Fruit fly (Drosophila melanogaster): ENCODE measurements around the gene CG12091.

CG12091 gene

dm6 chr3L:1558178-1558788, 21.6 kb upstream of the CG12091 start, which contains the start of the genes Pex10 and CG12099 (continued):
- peak; percentile 75 for TF ChIP-seq onecut (GFP tag; IDR thresholded peaks at IDR 0.05)
- peak; percentile 99 for TF ChIP-seq YL-1 (GFP tag; optimal IDR thresholded peaks at IDR 0.05)
- peak; percentile 66 for TF ChIP-seq CG3995 (GFP tag; optimal IDR thresholded peaks at IDR 0.05)
- peak; percentile 72 for TF ChIP-seq trh (GFP tag; optimal IDR thresholded peaks at IDR 0.05)
- TF ChIP-seq E2f2 (GFP tag; IDR thresholded peaks at IDR 0.05) = peak; percentile 71
- 0 out of 2 replicates have a peak, but pooled peaks have one; percentile 48 for TF ChIP-seq dati (GFP tag; IDR thresholded peaks at IDR 0.05)
- peak; percentile 83 for TF ChIP-seq CG18619 (GFP tag; optimal IDR thresholded peaks at IDR 0.05)
- peak; percentile 78; the same call in 2 of the 3 replicates for TF ChIP-seq CG11093 (GFP tag; IDR thresholded peaks at IDR 0.05)
- peak; percentile 91 for TF ChIP-seq B-H2 (GFP tag; optimal IDR thresholded peaks at IDR 0.05)
- peak; percentile 89 for TF ChIP-seq HLH4C (GFP tag; IDR thresholded peaks at IDR 0.05; ENCODE audit: partially characterized antibody)
- peak; percentile 64 for TF ChIP-seq CG31388 (GFP tag; optimal IDR thresholded peaks at IDR 0.05)
- no peak for TF ChIP-seq sqz (GFP tag; optimal IDR thresholded peaks at IDR 0.05)
- peak; percentile 87 for TF ChIP-seq CG7556 (GFP tag; optimal IDR thresholded peaks at IDR 0.05)
- TF ChIP-seq jing (GFP tag; optimal IDR thresholded peaks at IDR 0.05) = no peak
- TF ChIP-seq CG9727 (GFP tag; optimal IDR thresholded peaks at IDR 0.05) = peak; percentile 91
- peak; percentile 88 for TF ChIP-seq CG12155 (GFP tag; optimal IDR thresholded peaks at IDR 0.05)
- TF ChIP-seq pzg (GFP tag; optimal IDR thresholded peaks at IDR 0.05) = peak; percentile 76
- peak; percentile 30 to 66 for TF ChIP-seq chif (GFP tag; optimal IDR thresholded peaks at IDR 0.05)
- TF ChIP-seq pho (GFP tag; optimal IDR thresholded peaks at IDR 0.05) = peak; percentile 58
- TF ChIP-seq CG8281 (tag; optimal IDR thresholded peaks at IDR 0.05) = no peak
- peak; percentile 71; the same call in 1 of the 2 replicates for TF ChIP-seq CG42726 (GFP tag; IDR thresholded peaks at IDR 0.05; ENCODE audit: partially characterized antibody)
- peak; percentile 79 for TF ChIP-seq Usf (GFP tag; optimal IDR thresholded peaks at IDR 0.05)
- TF ChIP-seq CG14014 (GFP tag; IDR thresholded peaks at IDR 0.05) = peak; percentile 87
- peak; percentile 90 for TF ChIP-seq CG2129 (GFP tag; IDR thresholded peaks at IDR 0.05; ENCODE audit: partially characterized antibody)
- peak; percentile 93 for TF ChIP-seq sisA (GFP tag; IDR thresholded peaks at IDR 0.05)
- TF ChIP-seq Lhr (GFP tag; optimal IDR thresholded peaks at IDR 0.05) = peak; percentile 66
- peak; percentile 85 for TF ChIP-seq CG34376 (GFP tag; optimal IDR thresholded peaks at IDR 0.05)
- TF ChIP-seq CG9215 (GFP tag; IDR thresholded peaks at IDR 0.05) = peak; percentile 94
- TF ChIP-seq Gsc (GFP tag; IDR thresholded peaks at IDR 0.05) = peak; percentile 68
- TF ChIP-seq CG18764 (GFP tag; optimal IDR thresholded peaks at IDR 0.05) = peak; percentile 83
- TF ChIP-seq sr (GFP tag; IDR thresholded peaks at IDR 0.05) = peak; percentile 47; the same call in 1 of the 3 replicates
- peak; percentile 50 for TF ChIP-seq Bdp1 (GFP tag; optimal IDR thresholded peaks at IDR 0.05)
- peak; percentile 86 for TF ChIP-seq CG2678 (tag; optimal IDR thresholded peaks at IDR 0.05)
- peak; percentile 65 for TF ChIP-seq Atf3 (GFP tag; optimal IDR thresholded peaks at IDR 0.05)
- peak; percentile 91 for TF ChIP-seq esg (GFP tag; conservative IDR thresholded peaks at IDR 0.05)
- TF ChIP-seq gt (GFP tag; IDR thresholded peaks at IDR 0.05) = peak; percentile 73
- peak; percentile 88 for TF ChIP-seq corto (GFP tag; optimal IDR thresholded peaks at IDR 0.05)
- TF ChIP-seq CG3726 (GFP tag; IDR thresholded peaks at IDR 0.05) = peak; percentile 88; the same call in 2 of the 3 replicates
- peak; percentile 58 for TF ChIP-seq CG12219 (GFP tag; optimal IDR thresholded peaks at IDR 0.05)
- peak; percentile 94 for TF ChIP-seq CG12391 (tag; optimal IDR thresholded peaks at IDR 0.05)
- TF ChIP-seq dm (GFP tag; optimal IDR thresholded peaks at IDR 0.05) = peak; percentile 61
- TF ChIP-seq MBD-R2 (GFP tag; IDR thresholded peaks at IDR 0.05) = peak; percentile 92
- TF ChIP-seq chn (GFP tag; optimal IDR thresholded peaks at IDR 0.05) = peak; percentile 81
- peak; percentile 85 for TF ChIP-seq CG8388 (GFP tag; optimal IDR thresholded peaks at IDR 0.05)
- TF ChIP-seq ham (GFP tag; IDR thresholded peaks at IDR 0.05) = peak; percentile 77; the same call in 1 of the 2 replicates
- TF ChIP-seq Fer3 (tag; optimal IDR thresholded peaks at IDR 0.05) = peak; percentile 86
- TF ChIP-seq CG7271 (tag; optimal IDR thresholded peaks at IDR 0.05) = peak; percentile 53
- peak; percentile 0 for TF ChIP-seq slp2 (GFP tag; optimal IDR thresholded peaks at IDR 0.05)
- TF ChIP-seq sima (GFP tag; optimal IDR thresholded peaks at IDR 0.05) = no peak
- TF ChIP-seq Hmr (GFP tag; optimal IDR thresholded peaks at IDR 0.05) = peak; percentile 89
